Fruit fly (Drosophila melanogaster) Kc167 (cell line): ENCODE measurements around the gene CG42329.

Source experiments
- Myc ChIP-seq: fragments of >200 bp; optimal IDR thresholded peaks from 2 replicates; lab custom pipeline; 2017; ENCODE audit warnings: missing external identifiers
- Sin3A ChIP-seq: fragments of >200 bp; optimal IDR thresholded peaks from 2 replicates; lab custom pipeline; 2018; ENCODE audit warnings: missing external identifiers
- insv ChIP-seq: fragments of >200 bp; optimal IDR thresholded peaks from 3 replicates; lab custom pipeline; 2018; ENCODE audit warnings: missing external identifiers
- ttk ChIP-seq: sonication (Bioruptor generic); optimal IDR thresholded peaks from 2 replicates; lab custom pipeline; 2017; ENCODE audit warnings: missing external identifiers

dm6 chr2L:1199912-1200721 lies 19.0 kb upstream of the CG42329 start, which contains the start of the genes CG43349 and CG5011:
- TF ChIP-seq insv (lab: Kevin White, UChicago): no peak
- TF ChIP-seq Sin3A (lab: Kevin White, UChicago): no peak
- no peak for TF ChIP-seq ttk (lab: Kevin White, UChicago)
- TF ChIP-seq Myc: no peak
